Fruit fly (Drosophila melanogaster): Measurements from ENCODE around the gene mthl11.
"Not testable (repeated sequence)": the region's sequence is repeated elsewhere in the genome, so short reads cannot be mapped to it uniquely, and the experiment has no call there.

Gene mthl11

dm6 chr3R:10380979-10381378, 19.9 kb upstream of the mthl11 start:
- TF ChIP-seq Rel (GFP tag; optimal IDR thresholded peaks at IDR 0.05) = not testable (repeated sequence)
- TF ChIP-seq Rel (tag; optimal IDR thresholded peaks at IDR 0.05) = peak; percentile 23

DNA sequence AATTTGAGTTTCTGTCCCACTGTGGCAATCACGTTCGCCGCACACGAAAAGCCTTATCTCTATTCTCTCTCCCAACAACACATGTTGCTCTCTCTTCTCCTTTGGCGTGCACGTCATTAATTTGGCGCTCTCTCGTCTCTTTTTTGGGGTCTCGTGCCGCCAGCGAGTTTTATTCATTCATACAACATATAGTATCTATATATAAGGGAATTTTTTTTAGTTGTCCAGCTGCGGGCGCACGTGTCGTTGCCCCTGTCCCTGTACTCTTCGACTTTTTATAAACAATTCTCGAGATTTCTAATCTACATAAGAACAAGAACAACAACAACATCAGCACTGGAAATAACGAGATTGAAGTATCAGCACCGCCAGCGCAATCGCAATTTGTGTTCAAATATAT, 16.4 kb upstream of the mthl11 start:
- TF ChIP-seq Rel (GFP tag; optimal IDR thresholded peaks at IDR 0.05) = not testable (repeated sequence)
- TF ChIP-seq Rel (tag; optimal IDR thresholded peaks at IDR 0.05) = peak; percentile 46

dm6 chr3R:10386945-10387344, 13.9 kb upstream of the mthl11 start:
- not testable (repeated sequence) for TF ChIP-seq Rel (GFP tag; optimal IDR thresholded peaks at IDR 0.05)
- TF ChIP-seq Rel (tag; optimal IDR thresholded peaks at IDR 0.05) = peak; percentile 59

DNA sequence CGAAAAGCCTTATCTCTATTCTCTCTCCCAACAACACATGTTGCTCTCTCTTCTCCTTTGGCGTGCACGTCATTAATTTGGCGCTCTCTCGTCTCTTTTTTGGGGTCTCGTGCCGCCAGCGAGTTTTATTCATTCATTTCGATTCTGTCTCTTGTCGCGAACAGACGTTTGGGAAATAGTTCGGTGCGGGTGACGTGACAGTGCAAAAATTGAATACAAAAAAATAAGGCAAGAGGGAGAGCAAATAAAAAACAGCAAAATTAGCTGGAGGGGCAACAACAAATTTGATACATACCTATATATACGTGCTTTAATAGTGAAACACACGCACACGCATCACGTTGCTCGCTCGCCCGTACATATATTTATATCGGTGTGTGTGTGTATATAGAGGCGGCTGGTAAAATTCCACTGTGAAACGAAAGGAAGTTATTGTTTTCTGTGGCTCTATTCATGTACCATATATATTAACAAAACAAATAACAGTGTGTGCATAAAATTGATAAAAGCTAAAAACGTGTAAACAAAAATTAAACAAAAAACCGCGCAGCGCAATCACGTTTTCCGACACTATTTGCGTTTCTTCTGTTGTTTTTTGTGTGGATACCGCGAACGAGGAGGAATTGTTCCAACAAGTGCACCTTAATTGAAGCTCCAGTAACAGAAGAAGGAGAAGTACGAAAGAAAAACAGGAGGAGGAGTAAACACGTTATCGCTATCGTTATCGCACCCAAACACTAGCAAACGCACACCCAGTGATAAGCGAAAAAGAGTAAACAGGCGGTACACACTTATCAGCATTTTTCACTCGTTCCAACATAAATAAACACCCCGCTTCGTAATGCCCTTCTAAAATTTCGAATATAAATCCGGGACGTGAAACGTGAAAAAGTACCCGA, 12.5 kb upstream of the mthl11 start, which contains the start of gene cwo:
Gene cwo (plus strand): TSS at position 131 of the 899 bp plus-strand sequence.
- TF ChIP-seq CG9705 (GFP tag; optimal IDR thresholded peaks at IDR 0.05) (no peak), CG32264 (GFP tag; optimal IDR thresholded peaks at IDR 0.05) (no peak), Mio (GFP tag; optimal IDR thresholded peaks at IDR 0.05) (no peak), dmrt93B (GFP tag; optimal IDR thresholded peaks at IDR 0.05) (no peak), Hnf4 (GFP tag; optimal IDR thresholded peaks at IDR 0.05) (peak; percentile 60), jim (GFP tag; optimal IDR thresholded peaks at IDR 0.05) (no peak), psq (GFP tag; optimal IDR thresholded peaks at IDR 0.05) (peak; percentile 20), pan (optimal IDR thresholded peaks at IDR 0.05) (no peak), sv (GFP tag; optimal IDR thresholded peaks at IDR 0.05) (no peak), h (GFP tag; optimal IDR thresholded peaks at IDR 0.05) (peak; percentile 64), Myc (optimal IDR thresholded peaks at IDR 0.05) (no peak), fru (GFP tag; optimal IDR thresholded peaks at IDR 0.05) (peak; percentile 51), Hr83 (GFP tag; optimal IDR thresholded peaks at IDR 0.05; ENCODE audit: poor library complexity, severe bottlenecking) (peak; percentile 56), dl (GFP tag; optimal IDR thresholded peaks at IDR 0.05; ENCODE audit: insufficient read depth in 1 of 2, partially characterized antibody in 2 of 2) (no peak), Dfd (GFP tag; optimal IDR thresholded peaks at IDR 0.05) (no peak), ey (GFP tag; optimal IDR thresholded peaks at IDR 0.05) (no peak), Dif (GFP tag; optimal IDR thresholded peaks at IDR 0.05; ENCODE audit: partially characterized antibody) (peak; percentile 42), CrebA (GFP tag; optimal IDR thresholded peaks at IDR 0.05; ENCODE audit: borderline replicate concordance) (peak; percentile 31), foxo (GFP tag; optimal IDR thresholded peaks at IDR 0.05) (peak in 1 of 2 experiments; percentile 41), usp (GFP tag; optimal IDR thresholded peaks at IDR 0.05) (no peak), dsf (GFP tag; optimal IDR thresholded peaks at IDR 0.05; ENCODE audit: borderline replicate concordance) (no peak), br (GFP tag; optimal IDR thresholded peaks at IDR 0.05) (peak; percentile 54), GATAd (GFP tag; optimal IDR thresholded peaks at IDR 0.05) (no peak), N (GFP tag; optimal IDR thresholded peaks at IDR 0.05) (no peak), Hr78 (GFP tag; optimal IDR thresholded peaks at IDR 0.05) (no peak), Jra (GFP tag; optimal IDR thresholded peaks at IDR 0.05) (no peak), lola (GFP tag; optimal IDR thresholded peaks at IDR 0.05) (no peak), sage (GFP tag; optimal IDR thresholded peaks at IDR 0.05) (no peak), brk (GFP tag; optimal IDR thresholded peaks at IDR 0.05) (peak; percentile 25), Rel (GFP tag; optimal IDR thresholded peaks at IDR 0.05) (no peak), Rel (tag; optimal IDR thresholded peaks at IDR 0.05) (peak; percentile 79), Sp1 (GFP tag; optimal IDR thresholded peaks at IDR 0.05) (peak; percentile 35), HLH106 (tag; optimal IDR thresholded peaks at IDR 0.05) (no peak), OdsH (GFP tag; optimal IDR thresholded peaks at IDR 0.05) (peak; percentile 59), Abd-B (GFP tag; optimal IDR thresholded peaks at IDR 0.05) (no peak), Vsx2 (GFP tag; optimal IDR thresholded peaks at IDR 0.05; ENCODE audit: partially characterized antibody) (peak; percentile 73), tai (GFP tag; optimal IDR thresholded peaks at IDR 0.05) (peak; percentile 35), rgr (GFP tag; optimal IDR thresholded peaks at IDR 0.05) (peak; percentile 73), woc (GFP tag; optimal IDR thresholded peaks at IDR 0.05) (no peak)
